Worm (Caenorhabditis elegans) whole organism, early embryonic: ENCODE data around the gene W01D2.1.

Experiments
- ama-1 ChIP-seq: fragments of 150-350 bp; optimal IDR thresholded peaks from 2 replicates; lab custom pipeline; 2014
- ceh-13 ChIP-seq: fragments of 200-800 bp; sonication (Bioruptor generic); optimal IDR thresholded peaks from 2 replicates; lab custom pipeline; 2018; ENCODE audit warnings: mild to moderate bottlenecking, missing genetic modification characterization, missing compliant biosample characterization
- hmbx-1 ChIP-seq: sonication (generic microtip); optimal IDR thresholded peaks from 2 replicates; lab custom pipeline; 2016; ENCODE audit warnings: mild to moderate bottlenecking, missing genetic modification characterization, missing compliant biosample characterization
- hmg-4 ChIP-seq: fragments of 200-800 bp; sonication (Bioruptor generic); optimal IDR thresholded peaks from 2 replicates; lab custom pipeline; 2018; ENCODE audit warnings: mild to moderate bottlenecking, missing genetic modification characterization, missing compliant biosample characterization
- scrt-1 ChIP-seq: fragments of 200-800 bp; sonication (Bioruptor generic); IDR thresholded peaks from 2 replicates; pipeline ENCODE4 v1.3.6; 2022; ENCODE audit warnings: missing genetic modification characterization, missing compliant biosample characterization
- tbx-11 ChIP-seq: fragments of 200-800 bp; sonication (Bioruptor generic); IDR thresholded peaks from 2 replicates; pipeline ENCODE4 v1.3.6; 2022; ENCODE audit warnings: missing genetic modification characterization, missing compliant biosample characterization

DNA sequence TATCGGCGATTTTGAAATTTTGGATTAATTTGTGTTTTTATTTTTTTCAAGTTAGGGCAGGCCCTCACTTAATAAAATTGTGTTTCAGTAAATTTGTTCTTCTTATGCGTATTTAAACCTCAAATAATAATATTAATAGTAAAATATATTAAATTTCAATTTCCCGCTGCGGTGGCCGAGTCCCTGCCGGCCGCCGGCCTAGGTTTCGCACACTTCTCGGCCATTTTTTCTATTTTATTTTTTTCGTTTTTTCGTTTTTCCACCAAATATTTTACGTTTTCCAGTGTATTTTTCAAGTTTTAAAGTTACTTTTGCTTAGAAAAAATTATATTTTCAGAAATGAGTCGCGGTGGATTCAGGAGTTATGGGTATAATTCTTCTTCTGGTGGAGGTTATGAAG is 41.6 kb downstream of the W01D2.1 start, which contains the start of gene rbm-28:
- TF ChIP-seq hmg-4 (GFP tag; lab: Kevin White, UChicago) (no peak), tbx-11 (GFP tag; lab: Robert Waterston, UW) (no peak), ceh-13 (GFP tag; lab: Kevin White, UChicago) (no peak), scrt-1 (no peak), ama-1 (no peak), hmbx-1 (tag; lab: Kevin White, UChicago) (no peak)
